Fruit fly (Drosophila melanogaster) whole organism, wandering third instar larva: ENCODE measurements around the gene strat.

ENCODE experiments used
- Abd-B ChIP-seq: fragments of >200 bp; optimal IDR thresholded peaks from 2 replicates; lab custom pipeline; 2017; ENCODE audit warnings: missing biosample characterization, missing genetic modification characterization
- CG32264 ChIP-seq: fragments of 200-800 bp; sonication (Bioruptor generic); optimal IDR thresholded peaks from 2 replicates; lab custom pipeline; 2016; ENCODE audit warnings: missing biosample characterization, missing genetic modification characterization
- CG9705 ChIP-seq: fragments of 200-800 bp; sonication (Bioruptor generic); optimal IDR thresholded peaks from 2 replicates; lab custom pipeline; 2018; ENCODE audit warnings: missing biosample characterization, mild to moderate bottlenecking, missing genetic modification characterization
- CrebA ChIP-seq: fragments of 200-800 bp; sonication (Bioruptor generic); optimal IDR thresholded peaks from 2 replicates; lab custom pipeline; 2016; ENCODE audit warnings: missing biosample characterization, mild to moderate bottlenecking, missing genetic modification characterization, borderline replicate concordance
- Dfd ChIP-seq: fragments of >200 bp; optimal IDR thresholded peaks from 2 replicates; lab custom pipeline; 2017; ENCODE audit warnings: missing biosample characterization, missing genetic modification characterization
- Dif ChIP-seq: fragments of 200-275, 200-300 bp; sonication (Bioruptor generic); optimal IDR thresholded peaks from 2 replicates; lab custom pipeline; 2018; ENCODE audit warnings: missing biosample characterization, missing genetic modification characterization; ENCODE audit not compliant: partially characterized antibody
- GATAd ChIP-seq: sonication (Bioruptor generic); optimal IDR thresholded peaks from 2 replicates; lab custom pipeline; 2016; ENCODE audit warnings: missing biosample characterization, missing genetic modification characterization
- HLH106 ChIP-seq: fragments of 200-800 bp; optimal IDR thresholded peaks from 3 replicates; lab custom pipeline; 2019; ENCODE audit warnings: missing biosample characterization, mild to moderate bottlenecking, missing genetic modification characterization, moderate library complexity
- Hnf4 ChIP-seq: fragments of 200-800 bp; sonication (Bioruptor generic); optimal IDR thresholded peaks from 2 replicates; lab custom pipeline; 2016; ENCODE audit warnings: missing biosample characterization, mild to moderate bottlenecking, missing genetic modification characterization
- Hr78 ChIP-seq: fragments of >200 bp; optimal IDR thresholded peaks from 2 replicates; lab custom pipeline; 2017; ENCODE audit warnings: missing biosample characterization, missing genetic modification characterization
- Hr83 ChIP-seq: fragments of 200-300 bp; sonication (Bioruptor generic); optimal IDR thresholded peaks from 2 replicates; lab custom pipeline; 2016; ENCODE audit warnings: missing biosample characterization, mild to moderate bottlenecking, missing genetic modification characterization, moderate library complexity; ENCODE audit not compliant: poor library complexity, severe bottlenecking
- Jra ChIP-seq: sonication (Bioruptor generic); optimal IDR thresholded peaks from 2 replicates; lab custom pipeline; 2016; ENCODE audit warnings: missing biosample characterization, missing genetic modification characterization
- Mio ChIP-seq: sonication (Bioruptor generic); optimal IDR thresholded peaks from 2 replicates; lab custom pipeline; 2016; ENCODE audit warnings: missing biosample characterization, missing genetic modification characterization
- Myc ChIP-seq: fragments of >200 bp; optimal IDR thresholded peaks from 2 replicates; lab custom pipeline; 2017
- N ChIP-seq: fragments of >200 bp; optimal IDR thresholded peaks from 2 replicates; lab custom pipeline; 2018; ENCODE audit warnings: missing biosample characterization, missing external identifiers, missing genetic modification characterization
- OdsH ChIP-seq: fragments of 200-800 bp; sonication (Bioruptor generic); optimal IDR thresholded peaks from 2 replicates; lab custom pipeline; 2016; ENCODE audit warnings: missing biosample characterization, mild to moderate bottlenecking, missing genetic modification characterization
- Rel ChIP-seq, 2 experiments: fragments of 200-800 bp; sonication (Bioruptor generic) in 1 of 2; optimal IDR thresholded peaks; 2 replicates in 1 of 2; 3 replicates in 1 of 2; lab custom pipeline; 2016 to 2019; ENCODE audit warnings: mild to moderate bottlenecking in 2 of 2, missing biosample characterization in 2 of 2, missing genetic modification characterization in 2 of 2, moderate library complexity in 1 of 2
- Sp1 ChIP-seq: fragments of 200-800 bp; sonication (Bioruptor generic); optimal IDR thresholded peaks from 3 replicates; lab custom pipeline; 2019; ENCODE audit warnings: missing biosample characterization, mild to moderate bottlenecking, missing genetic modification characterization, moderate library complexity
- Vsx2 ChIP-seq: fragments of 200-300, 225-300 bp; sonication (Bioruptor generic); optimal IDR thresholded peaks from 2 replicates; lab custom pipeline; 2018; ENCODE audit warnings: missing biosample characterization, missing genetic modification characterization; ENCODE audit not compliant: partially characterized antibody
- br ChIP-seq: fragments of 200-800 bp; sonication (Bioruptor generic); optimal IDR thresholded peaks from 2 replicates; lab custom pipeline; 2016; ENCODE audit warnings: missing biosample characterization, missing genetic modification characterization
- brk ChIP-seq: fragments of 200-800 bp; sonication (Bioruptor generic); optimal IDR thresholded peaks from 2 replicates; lab custom pipeline; 2016; ENCODE audit warnings: missing biosample characterization, mild to moderate bottlenecking, missing genetic modification characterization
- dl ChIP-seq, 2 experiments: fragments of 175-275, 200-275 bp in 1 of 2; fragments of 200-275 bp in 1 of 2; sonication (Bioruptor generic); optimal IDR thresholded peaks; lab custom pipeline; 2018; ENCODE audit warnings: mild to moderate bottlenecking in 2 of 2, missing biosample characterization in 2 of 2, missing genetic modification characterization in 2 of 2, moderate library complexity in 2 of 2; ENCODE audit not compliant: partially characterized antibody in 2 of 2, insufficient read depth in 1 of 2
- dmrt93B ChIP-seq: fragments of 200-800 bp; sonication (Bioruptor generic); optimal IDR thresholded peaks from 2 replicates; lab custom pipeline; 2018; ENCODE audit warnings: missing biosample characterization, mild to moderate bottlenecking, missing genetic modification characterization
- dsf ChIP-seq: sonication (Bioruptor generic); optimal IDR thresholded peaks from 2 replicates; lab custom pipeline; 2016; ENCODE audit warnings: missing biosample characterization, missing genetic modification characterization, borderline replicate concordance
- ey ChIP-seq: fragments of 200-800 bp; sonication (Bioruptor generic); optimal IDR thresholded peaks from 2 replicates; lab custom pipeline; 2016; ENCODE audit warnings: missing biosample characterization, missing genetic modification characterization
- foxo ChIP-seq, 2 experiments: fragments of 200-800 bp; sonication (Bioruptor generic); optimal IDR thresholded peaks; 2 replicates in 1 of 2; 3 replicates in 1 of 2; lab custom pipeline; 2016 to 2017; ENCODE audit warnings: missing biosample characterization in 2 of 2, missing genetic modification characterization in 2 of 2
- fru ChIP-seq: fragments of 200-800 bp; sonication (Bioruptor generic); optimal IDR thresholded peaks from 3 replicates; lab custom pipeline; 2016; ENCODE audit warnings: missing biosample characterization, mild to moderate bottlenecking, missing genetic modification characterization
- h ChIP-seq: fragments of 200-800 bp; sonication (Bioruptor generic); optimal IDR thresholded peaks from 3 replicates; lab custom pipeline; 2016; ENCODE audit warnings: missing biosample characterization, mild to moderate bottlenecking, missing genetic modification characterization
- jim ChIP-seq: fragments of 175-275, 200-325 bp; sonication (Bioruptor generic); optimal IDR thresholded peaks from 2 replicates; lab custom pipeline; 2016; ENCODE audit warnings: missing biosample characterization, mild to moderate bottlenecking, missing genetic modification characterization
- lola ChIP-seq: fragments of >200 bp; optimal IDR thresholded peaks from 2 replicates; lab custom pipeline; 2017; ENCODE audit warnings: missing biosample characterization, missing genetic modification characterization
- pan ChIP-seq: fragments of >200 bp; optimal IDR thresholded peaks from 2 replicates; lab custom pipeline; 2017
- psq ChIP-seq: fragments of 200-800 bp; sonication (Bioruptor generic); optimal IDR thresholded peaks from 3 replicates; lab custom pipeline; 2017; ENCODE audit warnings: missing biosample characterization, mild to moderate bottlenecking, missing genetic modification characterization, moderate library complexity
- rgr ChIP-seq: fragments of 200-800 bp; sonication (Bioruptor generic); optimal IDR thresholded peaks from 3 replicates; lab custom pipeline; 2016; ENCODE audit warnings: missing biosample characterization, mild to moderate bottlenecking, missing genetic modification characterization
- sage ChIP-seq: fragments of 200-800 bp; sonication (Bioruptor generic); optimal IDR thresholded peaks from 2 replicates; lab custom pipeline; 2016; ENCODE audit warnings: missing biosample characterization, mild to moderate bottlenecking, missing genetic modification characterization
- sv ChIP-seq: fragments of 200-800 bp; sonication (Bioruptor generic); optimal IDR thresholded peaks from 3 replicates; lab custom pipeline; 2016; ENCODE audit warnings: missing biosample characterization, missing genetic modification characterization
- tai ChIP-seq: sonication (Bioruptor generic); optimal IDR thresholded peaks from 2 replicates; lab custom pipeline; 2016; ENCODE audit warnings: missing biosample characterization, missing genetic modification characterization
- usp ChIP-seq: fragments of >200 bp; optimal IDR thresholded peaks from 2 replicates; lab custom pipeline; 2017; ENCODE audit warnings: missing biosample characterization, missing genetic modification characterization
- woc ChIP-seq: sonication (Bioruptor generic); optimal IDR thresholded peaks from 2 replicates; lab custom pipeline; 2016; ENCODE audit warnings: missing biosample characterization, mild to moderate bottlenecking, missing genetic modification characterization

The strat gene

DNA sequence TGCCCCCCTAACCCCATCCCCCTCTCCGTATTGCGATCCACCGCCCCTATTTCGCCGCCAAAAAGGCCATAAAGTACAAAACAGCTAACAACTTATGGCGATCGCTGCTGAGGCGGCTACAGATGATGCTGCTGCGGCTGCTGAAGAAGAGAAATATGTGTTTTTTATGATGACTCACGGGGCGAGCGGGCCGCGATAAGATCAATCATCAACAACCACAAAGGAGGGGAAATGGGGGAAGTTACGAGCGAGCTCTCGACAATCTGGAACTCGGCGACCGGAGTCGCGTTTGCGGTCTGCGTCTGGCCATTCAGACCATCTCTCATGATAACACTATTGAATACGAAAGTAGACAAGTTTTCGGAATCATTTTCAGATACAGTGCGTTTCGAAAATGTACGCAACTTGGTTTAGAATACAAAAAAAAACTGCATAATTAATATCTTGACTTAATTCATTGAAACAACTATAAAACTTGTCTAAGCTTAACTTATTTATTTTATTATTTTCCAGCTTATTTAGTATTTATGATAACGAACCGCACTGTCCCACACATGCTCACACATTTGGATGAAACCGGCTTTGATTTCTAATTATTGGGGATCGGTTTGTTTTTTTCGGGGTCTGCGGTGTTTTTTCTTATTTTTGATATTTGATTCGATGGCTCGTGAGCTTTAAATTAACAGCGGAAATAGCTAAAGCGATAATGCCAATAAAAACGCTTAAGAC is 27.8 kb upstream of the strat start:
- TF ChIP-seq Jra (GFP tag; lab: Kevin White, UChicago) = no peak
- peak; percentile 84 for TF ChIP-seq rgr (GFP tag; lab: Kevin White, UChicago)
- no peak for TF ChIP-seq Hr83 (GFP tag; lab: Kevin White, UChicago)
- TF ChIP-seq lola (GFP tag; lab: Kevin White, UChicago) = no peak
- TF ChIP-seq ey (GFP tag; lab: Kevin White, UChicago) = peak; percentile 88
- TF ChIP-seq Hnf4 (GFP tag; lab: Kevin White, UChicago) = peak; percentile 78
- TF ChIP-seq dsf (GFP tag; lab: Kevin White, UChicago) = peak; percentile 26
- TF ChIP-seq jim (GFP tag; lab: Kevin White, UChicago) = no peak
- no peak for TF ChIP-seq dl (GFP tag; optimal IDR thresholded peaks at IDR 0.05; lab: Kevin White, UChicago; ENCODE audit: insufficient read depth in 1 of 2, partially characterized antibody in 2 of 2)
- peak; percentile 83 for TF ChIP-seq br
- no peak for TF ChIP-seq N (GFP tag; lab: Kevin White, UChicago)
- peak; percentile 54 for TF ChIP-seq Dfd (GFP tag; lab: Kevin White, UChicago)
- TF ChIP-seq sv (GFP tag; lab: Kevin White, UChicago) = peak; percentile 96
- TF ChIP-seq OdsH = peak; percentile 86
- TF ChIP-seq Abd-B (GFP tag; lab: Kevin White, UChicago) = no peak
- no peak for TF ChIP-seq Dif (GFP tag; lab: Kevin White, UChicago)
- peak; percentile 80 for TF ChIP-seq h (GFP tag; lab: Kevin White, UChicago)
- peak; percentile 56 for TF ChIP-seq CG32264 (GFP tag; lab: Kevin White, UChicago)
- peak; percentile 55 for TF ChIP-seq woc
- TF ChIP-seq Myc (lab: Kevin White, UChicago) = no peak
- peak; percentile 12 to 75 for TF ChIP-seq foxo (GFP tag; optimal IDR thresholded peaks at IDR 0.05; lab: Kevin White, UChicago)
- peak; percentile 78 for TF ChIP-seq HLH106 (tag; lab: Kevin White, UChicago)
- TF ChIP-seq dmrt93B (GFP tag; lab: Kevin White, UChicago) = peak; percentile 33
- TF ChIP-seq fru (GFP tag; lab: Kevin White, UChicago) = peak; percentile 78
- peak; percentile 80 for TF ChIP-seq Sp1
- peak; percentile 62 for TF ChIP-seq CrebA (GFP tag; lab: Kevin White, UChicago)
- TF ChIP-seq brk = peak; percentile 61
- peak; percentile 3 for TF ChIP-seq sage (GFP tag; lab: Kevin White, UChicago)
- TF ChIP-seq Mio (GFP tag; lab: Kevin White, UChicago) = no peak
- TF ChIP-seq Hr78 = no peak
- TF ChIP-seq tai = peak; percentile 80
- TF ChIP-seq GATAd (GFP tag; lab: Kevin White, UChicago) = no peak
- TF ChIP-seq psq = peak; percentile 59
- TF ChIP-seq CG9705 (GFP tag; lab: Kevin White, UChicago) = peak; percentile 25
- no peak for TF ChIP-seq pan
- no peak for TF ChIP-seq Vsx2
- no peak for TF ChIP-seq usp
- TF ChIP-seq Rel (GFP tag; optimal IDR thresholded peaks at IDR 0.05; lab: Kevin White, UChicago) = no peak
- TF ChIP-seq Rel (tag; optimal IDR thresholded peaks at IDR 0.05; lab: Kevin White, UChicago) = peak; percentile 32

DNA sequence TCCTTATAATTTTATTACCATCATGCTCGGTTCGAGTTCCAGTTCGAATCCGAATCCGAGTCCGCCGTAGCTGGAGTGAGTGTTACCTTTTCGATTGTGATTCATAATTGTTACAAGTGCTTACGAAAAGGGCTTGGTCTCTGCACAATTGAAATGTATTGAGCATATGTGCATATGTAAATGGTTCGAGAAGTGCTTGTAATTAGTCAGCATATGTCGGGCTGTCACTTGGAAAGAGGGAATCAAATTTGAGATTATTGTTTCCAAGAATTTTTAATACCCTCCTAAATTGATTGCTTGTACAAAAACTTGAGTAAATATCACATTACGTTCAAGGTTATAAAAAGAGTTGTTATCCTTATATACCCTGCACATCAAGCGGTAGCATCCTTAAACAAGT is 26.7 kb upstream of the strat start:
- TF ChIP-seq Dfd (GFP tag; lab: Kevin White, UChicago) (no peak), rgr (GFP tag; lab: Kevin White, UChicago) (peak; percentile 4), fru (GFP tag; lab: Kevin White, UChicago) (peak; percentile 6)

DNA sequence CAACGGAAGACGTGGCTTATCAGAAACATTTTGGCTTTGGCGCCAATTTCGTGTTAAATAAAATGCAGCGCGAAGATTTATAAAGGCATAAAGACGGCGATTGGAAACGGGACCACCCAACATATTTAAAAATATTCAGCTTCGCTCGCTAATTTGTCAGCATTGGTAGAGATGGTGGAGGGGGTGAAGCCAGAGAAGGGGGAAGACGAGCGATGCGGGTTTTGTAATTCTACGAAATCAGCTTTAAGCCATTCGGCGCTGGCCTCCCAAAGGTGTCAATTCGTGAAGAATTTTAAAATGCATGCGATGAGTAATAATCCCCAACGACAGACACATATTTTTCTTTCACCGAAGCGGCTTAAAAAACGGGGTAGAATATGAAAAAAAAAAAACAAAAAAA is 26.1 kb upstream of the strat start:
- TF ChIP-seq HLH106 (tag; lab: Kevin White, UChicago) (no peak), sage (GFP tag; lab: Kevin White, UChicago) (no peak), Mio (GFP tag; lab: Kevin White, UChicago) (no peak), CG32264 (GFP tag; lab: Kevin White, UChicago) (no peak), Hnf4 (GFP tag; lab: Kevin White, UChicago) (no peak), CG9705 (GFP tag; lab: Kevin White, UChicago) (no peak), br (no peak), Rel (GFP tag; optimal IDR thresholded peaks at IDR 0.05; lab: Kevin White, UChicago) (no peak), Rel (tag; optimal IDR thresholded peaks at IDR 0.05; lab: Kevin White, UChicago) (no peak), foxo (GFP tag; optimal IDR thresholded peaks at IDR 0.05; lab: Kevin White, UChicago) (no peak), brk (no peak), psq (no peak), Abd-B (GFP tag; lab: Kevin White, UChicago) (no peak)
